Fruit fly (Drosophila melanogaster): ENCODE measurements around the gene Wsck.

Wsck gene

DNA sequence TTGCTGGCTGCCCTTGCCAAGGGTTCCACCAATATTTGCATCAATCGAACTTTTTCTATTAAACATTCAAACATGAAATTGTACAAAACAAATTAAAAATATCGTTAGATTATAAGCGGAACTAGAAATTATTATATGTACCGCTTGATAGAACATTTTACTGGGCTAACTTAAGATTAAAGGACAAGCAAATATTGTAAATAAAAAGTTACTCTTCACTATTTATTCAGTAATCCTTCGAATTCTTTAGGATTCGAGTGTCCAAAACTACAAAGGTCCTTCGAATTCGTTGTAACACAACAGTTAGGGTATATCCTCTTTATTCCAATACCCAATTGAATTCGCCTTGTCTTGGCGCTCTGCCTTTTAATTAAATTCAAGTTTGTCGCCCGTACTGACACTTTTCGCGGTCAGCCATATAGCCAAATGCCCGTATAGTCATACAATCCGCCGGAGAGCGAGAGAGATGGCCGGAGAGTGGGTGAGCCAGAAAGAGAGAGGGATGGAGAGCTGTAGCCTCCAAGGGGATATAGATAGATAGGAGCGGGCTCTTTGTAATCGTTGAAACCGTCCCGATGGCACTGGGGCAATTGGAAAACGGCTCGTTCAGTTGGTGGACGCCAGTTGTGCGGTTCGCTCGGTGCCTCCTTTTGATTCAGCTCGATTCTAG lies 37.8 kb upstream of the Wsck start:
- TF ChIP-seq HLH106 (tag; optimal IDR thresholded peaks at IDR 0.05) = peak; percentile 18
- no peak for TF ChIP-seq h (GFP tag; optimal IDR thresholded peaks at IDR 0.05)

DNA sequence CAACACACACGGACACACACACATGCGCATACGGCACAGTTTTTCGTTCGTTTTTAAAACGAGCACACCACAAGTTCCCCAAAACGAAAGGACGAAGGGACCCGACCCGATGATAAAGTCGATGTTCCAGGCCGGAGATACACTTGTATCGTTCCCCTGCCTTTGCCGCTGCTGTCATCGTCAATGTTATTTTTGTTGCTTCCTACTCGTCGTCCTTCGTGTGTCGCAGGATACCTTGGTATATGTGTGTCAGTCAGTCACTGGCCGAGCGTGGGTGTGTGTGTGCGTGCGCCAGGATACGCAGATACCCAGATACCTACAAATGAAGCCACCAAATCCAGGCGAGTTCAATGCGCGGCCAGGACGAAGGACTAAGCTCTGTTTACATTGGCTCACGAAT lies 33.2 kb upstream of the Wsck start:
- TF ChIP-seq sv (GFP tag; optimal IDR thresholded peaks at IDR 0.05) (no peak), ey (GFP tag; optimal IDR thresholded peaks at IDR 0.05) (no peak), woc (GFP tag; optimal IDR thresholded peaks at IDR 0.05) (no peak), Rel (GFP tag; optimal IDR thresholded peaks at IDR 0.05) (no peak), Rel (tag; optimal IDR thresholded peaks at IDR 0.05) (no peak), CG32264 (GFP tag; optimal IDR thresholded peaks at IDR 0.05) (no peak), Hr83 (GFP tag; optimal IDR thresholded peaks at IDR 0.05; ENCODE audit: poor library complexity, severe bottlenecking) (no peak), usp (GFP tag; optimal IDR thresholded peaks at IDR 0.05) (no peak), Jra (GFP tag; optimal IDR thresholded peaks at IDR 0.05) (no peak), Hr78 (GFP tag; optimal IDR thresholded peaks at IDR 0.05) (no peak), Vsx2 (GFP tag; optimal IDR thresholded peaks at IDR 0.05; ENCODE audit: partially characterized antibody) (no peak)

DNA sequence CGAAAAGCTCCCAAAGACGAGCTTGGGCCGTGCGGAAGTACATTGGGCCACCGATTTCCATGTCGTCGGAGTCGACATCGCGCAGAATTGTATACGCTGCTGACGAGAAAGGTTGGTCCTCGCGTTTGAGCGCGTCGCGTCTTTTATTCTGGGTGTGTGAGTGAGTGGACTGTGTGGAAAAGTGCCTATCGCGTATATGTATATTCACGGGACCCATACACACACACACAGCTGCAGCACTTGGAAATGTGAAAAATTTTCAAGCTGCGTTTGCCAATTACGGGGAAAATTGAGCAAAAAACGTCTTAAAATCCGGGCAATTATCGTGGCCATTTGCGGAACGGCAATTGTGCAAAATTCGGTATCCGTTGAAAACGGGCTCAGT lies 32.5 kb upstream of the Wsck start, which contains the start of gene slo:
slo (plus strand) TSS at position 80 of the 385 bp plus-strand sequence.
- TF ChIP-seq foxo (GFP tag; optimal IDR thresholded peaks at IDR 0.05) (no peak), Hr83 (GFP tag; optimal IDR thresholded peaks at IDR 0.05; ENCODE audit: poor library complexity, severe bottlenecking) (no peak)

DNA sequence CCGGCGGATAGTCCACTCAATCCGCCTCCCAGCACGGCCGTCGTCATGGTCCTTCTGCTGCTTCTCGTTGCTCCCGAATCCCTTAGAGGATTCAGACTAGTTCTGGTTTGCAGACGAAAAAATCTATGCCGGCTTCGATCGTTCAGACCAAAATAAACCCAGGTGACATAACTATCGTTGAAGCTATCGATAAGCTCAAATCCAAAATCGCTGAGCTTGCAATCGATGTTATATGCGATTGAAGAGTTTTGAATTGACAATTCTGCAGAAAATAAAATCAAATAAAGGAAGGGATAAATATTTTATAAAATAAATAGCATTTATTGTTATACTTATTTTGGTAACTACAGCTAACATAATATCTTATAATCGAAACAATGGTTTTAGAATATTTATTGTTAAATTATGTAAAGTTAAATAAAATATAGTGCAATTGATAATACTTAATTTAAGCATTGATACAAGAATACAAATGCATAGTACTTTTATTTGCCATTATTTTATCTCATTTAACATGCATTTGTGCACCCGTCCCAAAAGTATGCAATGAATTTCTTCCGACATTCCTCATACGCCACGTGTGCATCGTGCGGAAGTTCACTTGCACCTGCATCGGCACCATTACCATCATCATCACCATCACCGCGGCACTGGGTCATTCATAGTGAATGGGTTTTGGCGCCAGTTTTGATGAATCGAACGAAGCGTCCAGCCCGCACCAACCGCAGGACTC lies 32.0 kb upstream of the Wsck start, which contains the start of gene Ppox:
Ppox (minus strand) TSS at position 173 of the 733 bp plus-strand sequence.
- TF ChIP-seq foxo (GFP tag; optimal IDR thresholded peaks at IDR 0.05) (no peak), Dfd (GFP tag; optimal IDR thresholded peaks at IDR 0.05) (no peak), Hr83 (GFP tag; optimal IDR thresholded peaks at IDR 0.05; ENCODE audit: poor library complexity, severe bottlenecking) (peak; percentile 25), Myc (optimal IDR thresholded peaks at IDR 0.05) (peak; percentile 10)

DNA sequence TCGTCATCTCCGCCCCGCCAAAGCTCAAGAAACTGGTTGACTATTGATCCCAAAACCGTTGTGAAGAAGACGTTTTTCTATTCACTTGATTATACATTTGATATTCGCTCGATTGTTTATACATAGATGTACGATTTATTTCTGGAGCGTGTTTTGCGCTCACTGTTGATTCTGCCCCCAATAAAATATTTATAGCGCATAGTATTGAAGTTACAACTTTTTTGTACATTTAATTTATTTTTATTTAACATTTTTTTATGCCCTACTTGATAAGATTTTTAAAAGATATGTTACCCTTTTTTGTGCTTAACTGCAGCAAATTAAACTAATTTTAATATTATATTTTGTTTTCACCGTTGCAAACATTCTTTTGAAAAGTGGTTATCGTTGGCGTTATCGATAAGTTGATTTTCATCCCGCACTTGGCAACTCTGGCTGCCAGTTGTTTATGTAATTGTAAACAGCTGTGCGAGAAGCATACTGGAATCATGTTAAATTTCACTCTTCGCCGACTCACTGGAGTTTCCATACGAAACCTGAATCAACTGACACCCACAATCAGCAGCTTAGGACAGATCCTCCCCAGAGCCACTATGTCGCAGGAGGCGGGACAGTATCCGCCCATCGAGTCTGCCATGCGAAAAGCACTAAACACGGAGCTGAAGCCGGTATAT lies 29.4 kb upstream of the Wsck start, which contains the start of gene CG31126:
CG31126 (plus strand) TSS at position 449 of the 674 bp plus-strand sequence.
- no peak for TF ChIP-seq OdsH (GFP tag; optimal IDR thresholded peaks at IDR 0.05)
- no peak for TF ChIP-seq GATAd (GFP tag; optimal IDR thresholded peaks at IDR 0.05)
- TF ChIP-seq Hr78 (GFP tag; optimal IDR thresholded peaks at IDR 0.05) = no peak
- no peak for TF ChIP-seq ey (GFP tag; optimal IDR thresholded peaks at IDR 0.05)
- TF ChIP-seq Sp1 (GFP tag; optimal IDR thresholded peaks at IDR 0.05) = no peak

DNA sequence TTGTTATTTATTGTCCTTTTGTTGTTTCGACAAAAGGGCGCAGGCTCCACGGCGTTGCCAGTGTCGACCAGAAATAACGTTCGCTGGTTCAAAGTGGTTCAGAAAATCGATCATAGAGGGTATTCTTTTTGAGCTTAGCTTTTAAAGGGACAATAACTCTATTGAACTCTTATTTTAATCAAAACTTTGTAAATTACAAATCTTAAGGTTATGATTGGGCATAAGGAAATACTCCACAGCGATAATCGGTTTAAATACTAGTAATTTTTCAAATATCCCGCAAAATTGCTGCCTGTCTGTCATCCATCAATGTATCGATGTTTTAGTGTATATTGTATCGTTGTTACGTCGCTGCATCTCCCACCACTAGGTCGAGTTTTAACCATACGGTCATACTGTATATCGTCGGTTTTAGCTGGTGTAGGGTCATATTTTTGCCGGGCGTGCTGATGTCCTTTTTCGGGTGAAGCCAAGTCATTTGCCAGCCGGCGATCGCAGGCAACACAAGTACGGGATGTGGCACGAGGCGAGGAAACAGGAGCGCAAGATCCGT lies 25.0 kb upstream of the Wsck start, which contains the start of the genes CG31125 and CG6695:
CG31125 (minus strand) TSS at position 51 of the 553 bp plus-strand sequence.
CG6695 (plus strand) TSS at position 391 of the 553 bp plus-strand sequence.
- no peak for TF ChIP-seq br (GFP tag; optimal IDR thresholded peaks at IDR 0.05)
- TF ChIP-seq woc (GFP tag; optimal IDR thresholded peaks at IDR 0.05) = no peak
- TF ChIP-seq fru (GFP tag; optimal IDR thresholded peaks at IDR 0.05) = no peak
- no peak for TF ChIP-seq N (GFP tag; optimal IDR thresholded peaks at IDR 0.05)
- no peak for TF ChIP-seq CG32264 (GFP tag; optimal IDR thresholded peaks at IDR 0.05)
- TF ChIP-seq h (GFP tag; optimal IDR thresholded peaks at IDR 0.05) = no peak
- TF ChIP-seq dmrt93B (GFP tag; optimal IDR thresholded peaks at IDR 0.05) = no peak
- TF ChIP-seq sage (GFP tag; optimal IDR thresholded peaks at IDR 0.05) = no peak
- TF ChIP-seq jim (GFP tag; optimal IDR thresholded peaks at IDR 0.05) = no peak
- peak; percentile 61 for TF ChIP-seq HLH106 (tag; optimal IDR thresholded peaks at IDR 0.05)
- TF ChIP-seq rgr (GFP tag; optimal IDR thresholded peaks at IDR 0.05) = no peak
- no peak for TF ChIP-seq CrebA (GFP tag; optimal IDR thresholded peaks at IDR 0.05; ENCODE audit: borderline replicate concordance)
- TF ChIP-seq Hr78 (GFP tag; optimal IDR thresholded peaks at IDR 0.05) = no peak
- no peak for TF ChIP-seq foxo (GFP tag; optimal IDR thresholded peaks at IDR 0.05)
- peak; percentile 75 for TF ChIP-seq Hr83 (GFP tag; optimal IDR thresholded peaks at IDR 0.05; ENCODE audit: poor library complexity, severe bottlenecking)
- no peak for TF ChIP-seq Myc (optimal IDR thresholded peaks at IDR 0.05)
- TF ChIP-seq GATAd (GFP tag; optimal IDR thresholded peaks at IDR 0.05) = no peak
- TF ChIP-seq Dfd (GFP tag; optimal IDR thresholded peaks at IDR 0.05) = no peak
- TF ChIP-seq Sp1 (GFP tag; optimal IDR thresholded peaks at IDR 0.05) = no peak
- TF ChIP-seq dsf (GFP tag; optimal IDR thresholded peaks at IDR 0.05; ENCODE audit: borderline replicate concordance) = no peak
- TF ChIP-seq Jra (GFP tag; optimal IDR thresholded peaks at IDR 0.05) = no peak
- no peak for TF ChIP-seq Hnf4 (GFP tag; optimal IDR thresholded peaks at IDR 0.05)
- peak; percentile 58 for TF ChIP-seq sv (GFP tag; optimal IDR thresholded peaks at IDR 0.05)
- TF ChIP-seq brk (GFP tag; optimal IDR thresholded peaks at IDR 0.05) = no peak
- peak; percentile 50 for TF ChIP-seq ey (GFP tag; optimal IDR thresholded peaks at IDR 0.05)
- TF ChIP-seq CG9705 (GFP tag; optimal IDR thresholded peaks at IDR 0.05) = no peak
- peak; percentile 47 for TF ChIP-seq psq (GFP tag; optimal IDR thresholded peaks at IDR 0.05)
- TF ChIP-seq Rel (GFP tag; optimal IDR thresholded peaks at IDR 0.05) = no peak
- no peak for TF ChIP-seq Rel (tag; optimal IDR thresholded peaks at IDR 0.05)
- peak; percentile 40 for TF ChIP-seq OdsH (GFP tag; optimal IDR thresholded peaks at IDR 0.05)
- no peak for TF ChIP-seq usp (GFP tag; optimal IDR thresholded peaks at IDR 0.05)
- TF ChIP-seq pan (optimal IDR thresholded peaks at IDR 0.05) = no peak

All from whole organism, wandering third instar larva.